Worm (Caenorhabditis elegans) whole organism, early embryonic: ENCODE measurements around the gene nhr-132.

Experiments
- B0310.2 ChIP-seq: sonication (generic microtip); optimal IDR thresholded peaks from 2 replicates; lab custom pipeline; 2016; ENCODE audit warnings: mild to moderate bottlenecking, missing genetic modification characterization, missing compliant biosample characterization
- ama-1 ChIP-seq: fragments of 150-350 bp; optimal IDR thresholded peaks from 2 replicates; lab custom pipeline; 2014
- flt-1 ChIP-seq: fragments of 200-800 bp; sonication (Bioruptor generic); IDR thresholded peaks from 2 replicates; pipeline ENCODE4 v1.3.6; 2022; ENCODE audit warnings: missing genetic modification characterization, missing compliant biosample characterization
- tbx-11 ChIP-seq: fragments of 200-800 bp; sonication (Bioruptor generic); IDR thresholded peaks from 2 replicates; pipeline ENCODE4 v1.3.6; 2022; ENCODE audit warnings: missing genetic modification characterization, missing compliant biosample characterization

DNA sequence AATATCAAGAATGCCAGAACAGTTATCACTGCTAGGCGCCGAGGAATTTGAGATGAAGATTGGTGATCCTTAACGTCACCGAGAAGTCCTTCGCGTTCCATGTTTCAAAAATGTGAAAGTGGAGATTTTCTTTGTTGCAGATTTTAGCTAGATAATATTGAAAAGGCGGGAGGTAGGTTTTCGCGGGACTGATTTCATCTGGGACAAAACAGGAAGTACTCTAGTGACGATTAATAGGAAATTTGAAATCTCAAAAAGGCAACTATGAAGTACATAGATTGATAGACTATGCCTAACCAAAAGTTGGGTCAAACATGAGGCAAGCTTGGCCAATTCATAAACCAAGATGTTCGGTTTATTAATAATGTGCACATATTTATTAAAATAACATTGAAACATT is 18.8 kb downstream of the nhr-132 start, which contains the start of gene C14C6.8:
- TF ChIP-seq ama-1 (lab: Kevin White, UChicago) (no peak), B0310.2 (tag; lab: Kevin White, UChicago) (no peak), tbx-11 (GFP tag; lab: Robert Waterston, UW) (no peak), flt-1 (GFP tag; lab: Robert Waterston, UW) (no peak)
